Fruit fly (Drosophila melanogaster) whole organism, wandering third instar larva: ENCODE results near the gene pic.
A peak's percentile ranks its signal among the peaks of the same experiment; 100 is the strongest.

Experiments used
- Abd-B ChIP-seq: fragments of >200 bp; optimal IDR thresholded peaks from 2 replicates; lab custom pipeline; 2017; ENCODE audit warnings: missing biosample characterization, missing genetic modification characterization
- CG32264 ChIP-seq: fragments of 200-800 bp; sonication (Bioruptor generic); optimal IDR thresholded peaks from 2 replicates; lab custom pipeline; 2016; ENCODE audit warnings: missing biosample characterization, missing genetic modification characterization
- CG9705 ChIP-seq: fragments of 200-800 bp; sonication (Bioruptor generic); optimal IDR thresholded peaks from 2 replicates; lab custom pipeline; 2018; ENCODE audit warnings: missing biosample characterization, mild to moderate bottlenecking, missing genetic modification characterization
- CrebA ChIP-seq: fragments of 200-800 bp; sonication (Bioruptor generic); optimal IDR thresholded peaks from 2 replicates; lab custom pipeline; 2016; ENCODE audit warnings: missing biosample characterization, mild to moderate bottlenecking, missing genetic modification characterization, borderline replicate concordance
- Dfd ChIP-seq: fragments of >200 bp; optimal IDR thresholded peaks from 2 replicates; lab custom pipeline; 2017; ENCODE audit warnings: missing biosample characterization, missing genetic modification characterization
- GATAd ChIP-seq: sonication (Bioruptor generic); optimal IDR thresholded peaks from 2 replicates; lab custom pipeline; 2016; ENCODE audit warnings: missing biosample characterization, missing genetic modification characterization
- HLH106 ChIP-seq: fragments of 200-800 bp; optimal IDR thresholded peaks from 3 replicates; lab custom pipeline; 2019; ENCODE audit warnings: missing biosample characterization, mild to moderate bottlenecking, missing genetic modification characterization, moderate library complexity
- Hr78 ChIP-seq: fragments of >200 bp; optimal IDR thresholded peaks from 2 replicates; lab custom pipeline; 2017; ENCODE audit warnings: missing biosample characterization, missing genetic modification characterization
- Hr83 ChIP-seq: fragments of 200-300 bp; sonication (Bioruptor generic); optimal IDR thresholded peaks from 2 replicates; lab custom pipeline; 2016; ENCODE audit warnings: missing biosample characterization, mild to moderate bottlenecking, missing genetic modification characterization, moderate library complexity; ENCODE audit not compliant: poor library complexity, severe bottlenecking
- Mio ChIP-seq: sonication (Bioruptor generic); optimal IDR thresholded peaks from 2 replicates; lab custom pipeline; 2016; ENCODE audit warnings: missing biosample characterization, missing genetic modification characterization
- Myc ChIP-seq: fragments of >200 bp; optimal IDR thresholded peaks from 2 replicates; lab custom pipeline; 2017
- N ChIP-seq: fragments of >200 bp; optimal IDR thresholded peaks from 2 replicates; lab custom pipeline; 2018; ENCODE audit warnings: missing biosample characterization, missing external identifiers, missing genetic modification characterization
- Rel ChIP-seq, 2 experiments: fragments of 200-800 bp; sonication (Bioruptor generic) in 1 of 2; optimal IDR thresholded peaks; 2 replicates in 1 of 2; 3 replicates in 1 of 2; lab custom pipeline; 2016 to 2019; ENCODE audit warnings: mild to moderate bottlenecking in 2 of 2, missing biosample characterization in 2 of 2, missing genetic modification characterization in 2 of 2, moderate library complexity in 1 of 2
- Sp1 ChIP-seq: fragments of 200-800 bp; sonication (Bioruptor generic); optimal IDR thresholded peaks from 3 replicates; lab custom pipeline; 2019; ENCODE audit warnings: missing biosample characterization, mild to moderate bottlenecking, missing genetic modification characterization, moderate library complexity
- br ChIP-seq: fragments of 200-800 bp; sonication (Bioruptor generic); optimal IDR thresholded peaks from 2 replicates; lab custom pipeline; 2016; ENCODE audit warnings: missing biosample characterization, missing genetic modification characterization
- brk ChIP-seq: fragments of 200-800 bp; sonication (Bioruptor generic); optimal IDR thresholded peaks from 2 replicates; lab custom pipeline; 2016; ENCODE audit warnings: missing biosample characterization, mild to moderate bottlenecking, missing genetic modification characterization
- dsf ChIP-seq: sonication (Bioruptor generic); optimal IDR thresholded peaks from 2 replicates; lab custom pipeline; 2016; ENCODE audit warnings: missing biosample characterization, missing genetic modification characterization, borderline replicate concordance
- ey ChIP-seq: fragments of 200-800 bp; sonication (Bioruptor generic); optimal IDR thresholded peaks from 2 replicates; lab custom pipeline; 2016; ENCODE audit warnings: missing biosample characterization, missing genetic modification characterization
- foxo ChIP-seq, 2 experiments: fragments of 200-800 bp; sonication (Bioruptor generic); optimal IDR thresholded peaks; 2 replicates in 1 of 2; 3 replicates in 1 of 2; lab custom pipeline; 2016 to 2017; ENCODE audit warnings: missing biosample characterization in 2 of 2, missing genetic modification characterization in 2 of 2
- h ChIP-seq: fragments of 200-800 bp; sonication (Bioruptor generic); optimal IDR thresholded peaks from 3 replicates; lab custom pipeline; 2016; ENCODE audit warnings: missing biosample characterization, mild to moderate bottlenecking, missing genetic modification characterization
- jim ChIP-seq: fragments of 175-275, 200-325 bp; sonication (Bioruptor generic); optimal IDR thresholded peaks from 2 replicates; lab custom pipeline; 2016; ENCODE audit warnings: missing biosample characterization, mild to moderate bottlenecking, missing genetic modification characterization
- pan ChIP-seq: fragments of >200 bp; optimal IDR thresholded peaks from 2 replicates; lab custom pipeline; 2017
- psq ChIP-seq: fragments of 200-800 bp; sonication (Bioruptor generic); optimal IDR thresholded peaks from 3 replicates; lab custom pipeline; 2017; ENCODE audit warnings: missing biosample characterization, mild to moderate bottlenecking, missing genetic modification characterization, moderate library complexity
- rgr ChIP-seq: fragments of 200-800 bp; sonication (Bioruptor generic); optimal IDR thresholded peaks from 3 replicates; lab custom pipeline; 2016; ENCODE audit warnings: missing biosample characterization, mild to moderate bottlenecking, missing genetic modification characterization
- sage ChIP-seq: fragments of 200-800 bp; sonication (Bioruptor generic); optimal IDR thresholded peaks from 2 replicates; lab custom pipeline; 2016; ENCODE audit warnings: missing biosample characterization, mild to moderate bottlenecking, missing genetic modification characterization
- tai ChIP-seq: sonication (Bioruptor generic); optimal IDR thresholded peaks from 2 replicates; lab custom pipeline; 2016; ENCODE audit warnings: missing biosample characterization, missing genetic modification characterization
- woc ChIP-seq: sonication (Bioruptor generic); optimal IDR thresholded peaks from 2 replicates; lab custom pipeline; 2016; ENCODE audit warnings: missing biosample characterization, mild to moderate bottlenecking, missing genetic modification characterization

pic gene

DNA sequence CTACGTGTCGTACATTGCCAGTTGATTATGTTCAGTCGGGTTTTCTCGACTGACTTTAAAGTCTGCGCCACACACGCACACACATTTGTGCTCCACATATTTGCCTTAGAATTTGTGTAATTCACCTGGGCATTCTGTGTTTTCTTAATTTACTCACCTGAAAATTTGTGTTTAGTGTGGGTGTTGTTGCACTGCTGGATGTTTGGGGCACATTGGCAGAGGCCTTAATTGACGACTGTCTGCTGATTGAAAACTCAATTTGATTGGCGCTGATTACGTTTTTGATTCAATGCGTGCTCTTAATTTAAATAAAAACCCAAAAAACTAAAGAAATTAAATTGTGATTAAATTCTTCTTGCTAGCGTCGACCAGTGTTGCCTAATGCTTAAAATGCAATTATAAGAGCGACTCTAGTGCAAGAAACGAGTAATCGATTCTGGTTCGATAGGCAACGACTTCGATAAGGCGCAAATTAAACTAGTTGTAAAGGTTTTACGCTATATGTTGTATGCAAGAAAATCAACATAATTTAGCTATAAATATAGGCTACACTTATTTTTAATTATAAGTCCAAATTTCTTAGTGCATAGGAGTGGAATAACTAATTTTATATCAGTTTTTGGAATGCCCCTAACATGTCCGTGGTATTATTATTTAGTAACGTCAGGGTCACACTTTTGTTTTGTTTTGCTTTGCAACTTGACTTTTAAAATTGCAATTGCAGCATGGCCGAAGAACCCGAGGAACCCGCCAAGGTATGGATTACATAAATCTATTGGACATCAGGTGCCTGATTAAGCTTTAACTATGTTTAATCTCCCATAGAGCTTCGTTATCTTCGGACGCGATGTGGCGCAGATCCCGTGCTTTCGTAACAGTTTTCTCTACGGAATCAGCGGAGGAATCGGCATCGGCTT lies 21.5 kb upstream of the pic start, which contains the start of the genes CG46281 and CG46280 (continued):
- TF ChIP-seq jim (GFP tag; lab: Kevin White, UChicago) (no peak), Mio (no peak), woc (GFP tag; lab: Kevin White, UChicago) (peak; percentile 37), sage (GFP tag; lab: Kevin White, UChicago) (peak; percentile 20), h (GFP tag; lab: Kevin White, UChicago) (no peak), Hr78 (GFP tag; lab: Kevin White, UChicago) (no peak), CrebA (GFP tag; lab: Kevin White, UChicago) (no peak)
- TF ChIP-seq, all 38 proteins: peak for 11

DNA sequence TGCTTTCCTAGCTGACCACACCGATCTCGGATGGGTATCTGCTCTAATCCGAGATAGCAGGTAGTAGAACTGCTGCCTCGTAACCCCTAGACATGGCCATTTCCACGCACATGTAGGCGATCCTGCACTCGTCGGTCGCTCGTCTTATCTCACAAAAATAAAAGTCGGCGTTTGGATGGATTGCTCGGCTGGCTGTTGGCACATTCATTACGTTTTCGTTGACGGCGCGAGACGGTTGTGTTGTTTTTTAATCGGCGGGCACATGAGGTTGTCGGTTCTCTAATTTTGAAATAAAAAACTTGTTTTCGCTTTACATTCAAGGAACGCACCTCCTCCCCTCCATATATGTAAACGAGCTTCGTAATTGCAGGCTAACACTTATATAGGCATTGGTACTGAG lies 19.7 kb upstream of the pic start, which contains the start of gene ry:
Gene ry, plus strand, starts transcription at position 206 of the 400 bp plus-strand sequence.
- no peak for TF ChIP-seq h (GFP tag; lab: Kevin White, UChicago)
- TF ChIP-seq Rel (GFP tag; optimal IDR thresholded peaks at IDR 0.05; lab: Kevin White, UChicago) = no peak
- TF ChIP-seq Rel (tag; optimal IDR thresholded peaks at IDR 0.05; lab: Kevin White, UChicago) = peak; percentile 11

DNA sequence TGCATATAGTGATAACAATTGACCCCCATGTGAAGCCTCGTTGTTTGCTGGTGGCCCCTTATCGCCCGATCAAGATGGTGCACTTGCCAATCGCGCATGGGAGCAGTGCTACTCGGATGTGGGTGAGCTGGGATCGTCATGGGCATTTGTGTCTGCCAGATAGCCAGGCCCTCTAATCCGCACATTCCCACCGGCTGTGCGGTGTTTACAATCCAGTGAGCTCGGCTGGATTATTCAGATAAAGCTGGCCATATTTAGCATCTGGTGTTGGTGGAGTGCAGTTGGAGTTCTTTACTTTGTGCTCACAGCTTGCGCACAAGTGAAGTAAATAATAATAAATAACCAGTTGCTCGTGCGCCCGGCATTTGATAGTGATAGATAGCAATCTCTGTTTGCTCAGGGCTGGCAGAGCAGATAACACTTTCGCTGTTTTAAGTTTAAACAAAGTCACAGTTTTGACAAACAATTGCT lies 19.0 kb upstream of the pic start:
- TF ChIP-seq foxo (GFP tag; optimal IDR thresholded peaks at IDR 0.05; lab: Kevin White, UChicago) (peak in 1 of 2 experiments; percentile 16), HLH106 (tag; lab: Kevin White, UChicago) (no peak), Hr83 (GFP tag; lab: Kevin White, UChicago) (peak; percentile 39), br (GFP tag; lab: Kevin White, UChicago) (peak; percentile 15)

DNA sequence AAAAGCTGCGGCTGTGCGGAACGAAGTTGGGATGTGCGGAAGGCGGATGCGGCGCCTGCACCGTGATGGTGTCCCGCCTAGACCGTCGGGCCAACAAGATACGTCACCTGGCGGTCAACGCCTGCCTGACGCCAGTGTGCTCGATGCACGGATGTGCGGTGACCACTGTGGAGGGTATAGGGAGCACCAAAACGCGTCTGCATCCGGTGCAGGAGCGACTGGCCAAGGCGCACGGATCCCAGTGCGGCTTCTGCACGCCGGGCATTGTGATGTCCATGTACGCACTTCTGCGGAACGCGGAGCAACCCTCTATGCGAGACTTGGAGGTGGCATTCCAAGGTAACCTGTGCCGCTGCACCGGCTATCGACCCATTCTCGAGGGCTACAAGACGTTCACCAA lies 18.4 kb upstream of the pic start:
- TF ChIP-seq Sp1 (GFP tag; lab: Kevin White, UChicago) (no peak), dsf (GFP tag; lab: Kevin White, UChicago) (no peak), brk (no peak), pan (lab: Kevin White, UChicago) (no peak), woc (GFP tag; lab: Kevin White, UChicago) (no peak), HLH106 (tag; lab: Kevin White, UChicago) (no peak), Mio (no peak), rgr (GFP tag; lab: Kevin White, UChicago) (no peak), Rel (GFP tag; optimal IDR thresholded peaks at IDR 0.05; lab: Kevin White, UChicago) (no peak), Rel (tag; optimal IDR thresholded peaks at IDR 0.05; lab: Kevin White, UChicago) (no peak), jim (GFP tag; lab: Kevin White, UChicago) (no peak), N (GFP tag; lab: Kevin White, UChicago) (no peak), CG32264 (GFP tag; lab: Kevin White, UChicago) (no peak), psq (no peak), Myc (no peak), tai (GFP tag; lab: Kevin White, UChicago) (no peak), Dfd (GFP tag; lab: Kevin White, UChicago) (no peak), CrebA (GFP tag; lab: Kevin White, UChicago) (no peak), ey (no peak), foxo (GFP tag; optimal IDR thresholded peaks at IDR 0.05; lab: Kevin White, UChicago) (no peak), GATAd (no peak)

DNA sequence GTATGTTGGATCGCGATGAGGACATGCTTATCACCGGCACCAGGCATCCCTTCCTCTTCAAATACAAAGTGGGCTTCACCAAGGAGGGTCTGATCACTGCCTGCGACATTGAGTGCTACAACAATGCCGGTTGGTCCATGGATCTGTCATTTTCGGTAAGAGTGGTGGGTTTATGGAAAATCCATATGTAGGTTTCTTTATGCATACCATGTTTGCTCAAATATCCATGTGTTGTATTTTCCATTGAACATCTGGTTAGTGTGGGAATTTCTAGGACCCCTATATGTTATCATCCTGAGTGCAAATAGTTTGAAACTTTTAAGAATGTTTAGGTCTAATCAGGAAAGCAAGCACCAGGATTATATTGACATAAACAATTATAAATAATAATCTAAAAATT lies 16.0 kb upstream of the pic start:
- TF ChIP-seq Dfd (GFP tag; lab: Kevin White, UChicago) (no peak), Abd-B (GFP tag; lab: Kevin White, UChicago) (no peak)

DNA sequence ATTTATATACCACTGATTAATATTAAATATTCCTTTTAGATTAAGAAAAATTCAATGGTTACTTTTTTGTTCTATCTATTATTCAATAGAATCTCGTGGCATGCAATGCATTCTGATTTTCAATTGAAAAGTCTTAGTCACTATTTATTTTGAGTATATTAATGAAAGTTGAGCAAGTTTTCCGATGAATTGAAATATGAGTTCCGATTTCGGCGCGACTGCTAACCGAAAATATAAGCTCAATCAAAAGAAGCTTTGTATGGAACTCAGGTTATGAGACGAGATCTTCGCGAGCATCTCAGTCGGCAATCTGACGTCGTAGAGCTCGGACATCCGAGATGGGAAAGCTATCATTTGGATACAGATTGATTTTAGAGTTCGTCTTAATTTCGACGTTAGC lies 14.0 kb upstream of the pic start, which contains the start of gene CG11668:
Gene CG11668, plus strand, starts transcription at position 301 of the 400 bp plus-strand sequence.
- TF ChIP-seq Mio = no peak
- TF ChIP-seq CG9705 = no peak
- TF ChIP-seq Rel (GFP tag; optimal IDR thresholded peaks at IDR 0.05; lab: Kevin White, UChicago) = no peak
- no peak for TF ChIP-seq Rel (tag; optimal IDR thresholded peaks at IDR 0.05; lab: Kevin White, UChicago)
- no peak for TF ChIP-seq dsf (GFP tag; lab: Kevin White, UChicago)
- TF ChIP-seq Hr83 (GFP tag; lab: Kevin White, UChicago) = no peak
